Fruit fly (Drosophila melanogaster) whole organism, embryonic: Measurements from ENCODE around the gene Cad99C.

Source experiments
- CG11093 ChIP-seq: fragments of 200-800 bp; sonication (Bioruptor generic); IDR thresholded peaks from 3 replicates; pipeline ENCODE4 v1.3.6; 2022; ENCODE audit warnings: missing biosample characterization, missing genetic modification characterization
- CG11696 ChIP-seq: fragments of 200-800 bp; sonication (Bioruptor generic); IDR thresholded peaks from 2 replicates; pipeline ENCODE4 v1.3.6; 2022; ENCODE audit warnings: missing biosample characterization, missing genetic modification characterization
- CG12219 ChIP-seq: fragments of 200-800 bp; sonication (Bioruptor generic); optimal IDR thresholded peaks from 3 replicates; lab custom pipeline; 2018; ENCODE audit warnings: missing biosample characterization, mild to moderate bottlenecking, missing genetic modification characterization
- CG12391 ChIP-seq: fragments of 200-800 bp; sonication (Bioruptor generic); optimal IDR thresholded peaks from 3 replicates; lab custom pipeline; 2018; ENCODE audit warnings: missing biosample characterization, mild to moderate bottlenecking, missing genetic modification characterization, moderate library complexity
- CG13287 ChIP-seq: fragments of 200-800 bp; sonication (Bioruptor generic); IDR thresholded peaks from 2 replicates; pipeline ENCODE4 v1.3.6; 2022; ENCODE audit warnings: missing biosample characterization, missing genetic modification characterization; ENCODE audit not compliant: partially characterized antibody
- CG14441 ChIP-seq: fragments of 200-800 bp; sonication (Bioruptor generic); IDR thresholded peaks from 2 replicates; pipeline ENCODE4 v1.3.6; 2022; ENCODE audit warnings: missing biosample characterization, missing genetic modification characterization
- CG14667 ChIP-seq: fragments of 200-800 bp; sonication (Bioruptor generic); IDR thresholded peaks from 2 replicates; pipeline ENCODE4 v1.3.6; 2022; ENCODE audit warnings: missing biosample characterization, missing genetic modification characterization
- CG15514 ChIP-seq: fragments of 200-800 bp; sonication (Bioruptor generic); optimal IDR thresholded peaks from 3 replicates; lab custom pipeline; 2017; ENCODE audit warnings: missing biosample characterization, missing genetic modification characterization, mild to moderate bottlenecking, moderate library complexity, missing genetic modification reagents
- CG16779 ChIP-seq: fragments of 200-800 bp; sonication (Bioruptor generic); IDR thresholded peaks from 2 replicates; pipeline ENCODE4 v1.3.6; 2022; ENCODE audit warnings: missing biosample characterization, missing genetic modification characterization
- CG17385 ChIP-seq: fragments of 200-800 bp; sonication (Bioruptor generic); optimal IDR thresholded peaks from 3 replicates; lab custom pipeline; 2018; ENCODE audit warnings: missing biosample characterization, mild to moderate bottlenecking, missing genetic modification characterization
- CG2202 ChIP-seq: fragments of 200-800 bp; sonication (Bioruptor generic); optimal IDR thresholded peaks from 2 replicates; lab custom pipeline; 2018; ENCODE audit warnings: missing biosample characterization, mild to moderate bottlenecking, missing genetic modification characterization
- CG31224 ChIP-seq: fragments of 200-800 bp; sonication (Bioruptor generic); IDR thresholded peaks from 2 replicates; pipeline ENCODE4 v1.3.6; 2022; ENCODE audit warnings: missing biosample characterization, missing genetic modification characterization
- CG31388 ChIP-seq: fragments of 200-800 bp; sonication (Bioruptor generic); optimal IDR thresholded peaks from 2 replicates; lab custom pipeline; 2016; ENCODE audit warnings: missing biosample characterization, missing genetic modification characterization
- CG31441 ChIP-seq: fragments of 200-800 bp; sonication (Bioruptor generic); IDR thresholded peaks from 2 replicates; pipeline ENCODE4 v1.3.6; 2022; ENCODE audit warnings: missing biosample characterization, missing genetic modification characterization
- CG32772 ChIP-seq: fragments of 200-800 bp; sonication (Bioruptor generic); IDR thresholded peaks from 2 replicates; pipeline ENCODE4 v1.3.6; 2022; ENCODE audit warnings: missing biosample characterization, missing genetic modification characterization
- CG33213 ChIP-seq: fragments of 200-800 bp; sonication (Bioruptor generic); optimal IDR thresholded peaks from 3 replicates; lab custom pipeline; 2016; ENCODE audit warnings: missing biosample characterization, missing genetic modification characterization
- CG6272 ChIP-seq: fragments of 200-800 bp; sonication (Bioruptor generic); IDR thresholded peaks from 2 replicates; pipeline ENCODE4 v1.3.6; 2022; ENCODE audit warnings: missing biosample characterization, missing genetic modification characterization
- CG7271 ChIP-seq: fragments of 200-800 bp; sonication (Bioruptor generic); optimal IDR thresholded peaks from 2 replicates; lab custom pipeline; 2018; ENCODE audit warnings: missing biosample characterization, mild to moderate bottlenecking, missing genetic modification characterization, moderate library complexity
- CG7372 ChIP-seq: fragments of 200-800 bp; sonication (Bioruptor generic); IDR thresholded peaks from 2 replicates; pipeline ENCODE4 v1.3.6; 2022; ENCODE audit warnings: missing biosample characterization, missing genetic modification characterization
- CG9609 ChIP-seq: fragments of 200-800 bp; sonication (Bioruptor generic); optimal IDR thresholded peaks from 3 replicates; lab custom pipeline; 2016; ENCODE audit warnings: missing biosample characterization, missing genetic modification characterization
- D19B ChIP-seq: fragments of 200-800 bp; sonication (Bioruptor generic); optimal IDR thresholded peaks from 2 replicates; lab custom pipeline; 2017; ENCODE audit warnings: missing biosample characterization, mild to moderate bottlenecking, missing genetic modification characterization
- Fer1 ChIP-seq: fragments of 200-800 bp; sonication (Bioruptor generic); optimal IDR thresholded peaks from 2 replicates; lab custom pipeline; 2017; ENCODE audit warnings: missing biosample characterization, mild to moderate bottlenecking, missing genetic modification characterization
- H2.0 ChIP-seq: fragments of 200-800 bp; sonication (Bioruptor generic); IDR thresholded peaks from 2 replicates; pipeline ENCODE4 v1.3.6; 2022; ENCODE audit warnings: missing biosample characterization, missing genetic modification characterization
- Optix ChIP-seq: fragments of 200-800 bp; sonication (Bioruptor generic); IDR thresholded peaks from 3 replicates; pipeline ENCODE4 v1.3.6; 2022; ENCODE audit warnings: missing biosample characterization, missing genetic modification characterization
- Sin3A ChIP-seq: fragments of >200 bp; optimal IDR thresholded peaks from 2 replicates; lab custom pipeline; 2018
- Stat92E ChIP-seq, 3 experiments: fragments of >200 bp in 2 of 3; fragments of 200-800 bp in 1 of 3; sonication (Bioruptor generic) in 1 of 3; optimal IDR thresholded peaks; 2 replicates each; lab custom pipeline; 2017 to 2019; ENCODE audit warnings: missing biosample characterization in 3 of 3, missing genetic modification characterization in 3 of 3, mild to moderate bottlenecking in 1 of 3, moderate library complexity in 1 of 3
- YL-1 ChIP-seq: fragments of 200-800 bp; sonication (Bioruptor generic); optimal IDR thresholded peaks from 3 replicates; lab custom pipeline; 2017; ENCODE audit warnings: missing biosample characterization, mild to moderate bottlenecking, missing genetic modification characterization
- amos ChIP-seq: fragments of 200-800 bp; sonication (Bioruptor generic); IDR thresholded peaks from 2 replicates; pipeline ENCODE4 v1.3.6; 2022; ENCODE audit warnings: missing biosample characterization, missing genetic modification characterization; ENCODE audit not compliant: partially characterized antibody
- ap ChIP-seq: fragments of 200-800 bp; sonication (Bioruptor generic); IDR thresholded peaks from 2 replicates; pipeline ENCODE4 v1.3.6; 2022; ENCODE audit warnings: missing biosample characterization, missing genetic modification characterization
- ash1 ChIP-seq: fragments of 200-800 bp; sonication (Bioruptor generic); optimal IDR thresholded peaks from 2 replicates; lab custom pipeline; 2018; ENCODE audit warnings: missing biosample characterization, mild to moderate bottlenecking, missing genetic modification characterization
- chif ChIP-seq, 2 experiments: fragments of 200-800 bp; sonication (Bioruptor generic); optimal IDR thresholded peaks; 3 replicates each; lab custom pipeline; 2016; ENCODE audit warnings: missing biosample characterization in 2 of 2, missing genetic modification characterization in 2 of 2
- chn ChIP-seq: fragments of 200-800 bp; sonication (Bioruptor generic); optimal IDR thresholded peaks from 2 replicates; lab custom pipeline; 2016; ENCODE audit warnings: missing biosample characterization, missing genetic modification characterization
- cwo ChIP-seq: fragments of 200-800 bp; sonication (Bioruptor generic); optimal IDR thresholded peaks from 3 replicates; lab custom pipeline; 2017; ENCODE audit warnings: missing biosample characterization, missing genetic modification characterization, mild to moderate bottlenecking, moderate library complexity, missing genetic modification reagents
- esg ChIP-seq: fragments of 200-800 bp; sonication (Bioruptor generic); conservative IDR thresholded peaks from 2 replicates; pipeline ENCODE4 v1.3.6; 2022; ENCODE audit warnings: missing biosample characterization, missing genetic modification characterization
- eve ChIP-seq, 2 experiments: fragments of >200 bp; optimal IDR thresholded peaks; 2 replicates each; lab custom pipeline; 2017; ENCODE audit warnings: missing biosample characterization in 2 of 2, missing genetic modification characterization in 2 of 2
- fd102C ChIP-seq: fragments of 200-800 bp; sonication (Bioruptor generic); optimal IDR thresholded peaks from 2 replicates; lab custom pipeline; 2018; ENCODE audit warnings: missing biosample characterization, mild to moderate bottlenecking, missing genetic modification characterization, moderate library complexity
- ftz-f1 ChIP-seq: fragments of 200-800 bp; sonication (Bioruptor generic); optimal IDR thresholded peaks from 2 replicates; lab custom pipeline; 2016; ENCODE audit warnings: missing biosample characterization, missing genetic modification characterization
- gcm2 ChIP-seq: fragments of 200-800 bp; sonication (Bioruptor generic); optimal IDR thresholded peaks from 2 replicates; lab custom pipeline; 2016; ENCODE audit warnings: missing biosample characterization, missing genetic modification characterization
- kah ChIP-seq: fragments of 200-800 bp; sonication (Bioruptor generic); optimal IDR thresholded peaks from 2 replicates; lab custom pipeline; 2018; ENCODE audit warnings: missing biosample characterization, mild to moderate bottlenecking, missing genetic modification characterization
- lab ChIP-seq: fragments of 200-800 bp; sonication (Bioruptor generic); optimal IDR thresholded peaks from 3 replicates; lab custom pipeline; 2017; ENCODE audit warnings: missing biosample characterization, missing genetic modification characterization, mild to moderate bottlenecking, moderate library complexity, missing genetic modification reagents
- pan ChIP-seq, 4 experiments: fragments of >200 bp in 3 of 4; fragments of 200-800 bp in 1 of 4; sonication (Bioruptor generic) in 1 of 4; optimal IDR thresholded peaks in 3 of 4; IDR thresholded peaks in 1 of 4; 2 replicates each; pipeline versions ENCODE4 v1.3.6 to Lab custom; 2017 to 2022; ENCODE audit warnings: missing biosample characterization in 2 of 4, missing genetic modification characterization in 2 of 4, mixed read lengths in 1 of 4
- sim ChIP-seq: fragments of 200-800 bp; sonication (Bioruptor generic); IDR thresholded peaks from 2 replicates; pipeline ENCODE4 v1.3.6; 2022; ENCODE audit warnings: missing biosample characterization, missing genetic modification characterization
- slp2 ChIP-seq: fragments of 200-800 bp; sonication (Bioruptor generic); optimal IDR thresholded peaks from 2 replicates; lab custom pipeline; 2016; ENCODE audit warnings: missing biosample characterization, missing genetic modification characterization
- sqz ChIP-seq: fragments of 200-800 bp; sonication (Bioruptor generic); optimal IDR thresholded peaks from 3 replicates; lab custom pipeline; 2018; ENCODE audit warnings: missing biosample characterization, mild to moderate bottlenecking, missing genetic modification characterization
- tna ChIP-seq: fragments of 200-800 bp; sonication (Bioruptor generic); IDR thresholded peaks from 2 replicates; pipeline ENCODE4 v1.3.6; 2022; ENCODE audit warnings: missing biosample characterization, missing genetic modification characterization; ENCODE audit not compliant: partially characterized antibody
- twi ChIP-seq: fragments of 200-800 bp; optimal IDR thresholded peaks from 2 replicates; lab custom pipeline; 2019; ENCODE audit warnings: missing biosample characterization, mild to moderate bottlenecking, missing genetic modification characterization, moderate library complexity
- usp ChIP-seq: fragments of >200 bp; optimal IDR thresholded peaks from 2 replicates; lab custom pipeline; 2017; ENCODE audit warnings: missing biosample characterization, missing genetic modification characterization
- wor ChIP-seq: fragments of 200-800 bp; sonication (Bioruptor generic); IDR thresholded peaks from 2 replicates; pipeline ENCODE4 v1.3.6; 2022; ENCODE audit warnings: missing biosample characterization, missing genetic modification characterization
- z ChIP-seq: fragments of 200-800 bp; sonication (Bioruptor generic); IDR thresholded peaks from 3 replicates; pipeline ENCODE4 v1.3.6; 2022; ENCODE audit warnings: missing biosample characterization, missing genetic modification characterization
- zfh1 ChIP-seq: fragments of 200-800 bp; sonication (Bioruptor generic); IDR thresholded peaks from 3 replicates; pipeline ENCODE4 v1.3.6; 2022; ENCODE audit warnings: missing biosample characterization, missing genetic modification characterization

The Cad99C gene

DNA sequence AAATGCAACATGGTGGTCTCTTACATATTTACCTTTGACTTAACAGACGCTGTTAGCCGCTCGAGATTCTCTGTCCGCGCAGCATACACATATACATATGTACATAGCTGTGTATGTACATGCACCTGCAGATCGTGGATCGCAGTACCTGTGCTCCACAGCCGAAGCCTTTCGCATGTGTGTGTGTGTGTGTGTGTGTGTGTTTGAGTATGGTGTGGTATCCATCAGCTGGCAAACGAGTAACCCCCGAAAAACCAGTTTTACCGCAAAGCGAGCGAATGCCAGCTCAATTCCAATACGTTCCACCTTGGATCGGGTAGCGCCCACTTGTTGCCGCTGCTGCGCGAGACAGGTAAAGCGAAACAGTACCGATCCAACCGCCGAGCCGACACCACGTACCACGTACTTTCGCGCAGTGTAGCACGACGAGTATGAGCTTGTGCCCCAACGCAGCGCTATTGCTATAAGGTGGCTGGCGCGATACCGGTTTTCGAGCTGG, at the start of gene Cad99C (continued):
- TF ChIP-seq zfh1 (GFP tag; lab: Robert Waterston, UW) (0 out of 3 replicates have a peak, but pooled peaks have one; percentile 16), CG33213 (GFP tag; lab: Kevin White, UChicago) (no peak), ftz-f1 (peak; percentile 53), tna (GFP tag; lab: Robert Waterston, UW) (no peak), wor (GFP tag; lab: Robert Waterston, UW) (no peak), CG31388 (GFP tag; lab: Kevin White, UChicago) (no peak), CG17385 (GFP tag; lab: Kevin White, UChicago) (peak; percentile 1), sqz (GFP tag; lab: Kevin White, UChicago) (no peak), CG31441 (GFP tag; lab: Robert Waterston, UW) (no peak), CG14441 (no peak), lab (GFP tag; lab: Kevin White, UChicago) (peak; percentile 31), slp2 (no peak), cwo (GFP tag; lab: Kevin White, UChicago) (no peak), ap (GFP tag; lab: Robert Waterston, UW) (no peak), chif (GFP tag; optimal IDR thresholded peaks at IDR 0.05; lab: Kevin White, UChicago) (no peak), CG31224 (0 out of 2 replicates have a peak, but pooled peaks have one; percentile 15), esg (GFP tag; lab: Robert Waterston, UW) (peak; percentile 38; the same call in 1 of the 2 replicates), CG7271 (tag; lab: Kevin White, UChicago) (no peak), CG15514 (GFP tag; lab: Kevin White, UChicago) (no peak), CG12219 (GFP tag; lab: Kevin White, UChicago) (no peak), pan (optimal IDR thresholded peaks at IDR 0.05; lab: Kevin White, UChicago) (no peak), pan (GFP tag; optimal IDR thresholded peaks at IDR 0.05 in 1 of 2, IDR thresholded peaks at IDR 0.05 in 1 of 2) (peak in 1 of 2 experiments; percentile 32), CG14667 (GFP tag; lab: Robert Waterston, UW) (no peak), CG32772 (GFP tag; lab: Robert Waterston, UW) (no peak), twi (tag; lab: Kevin White, UChicago) (no peak), Optix (GFP tag; lab: Robert Waterston, UW) (no peak), Stat92E (GFP tag; optimal IDR thresholded peaks at IDR 0.05; lab: Kevin White, UChicago) (peak in 1 of 3 experiments; percentile 76), CG7372 (GFP tag; lab: Robert Waterston, UW) (no peak), usp (GFP tag; lab: Kevin White, UChicago) (no peak), z (GFP tag; lab: Robert Waterston, UW) (peak; percentile 49; the same call in 1 of the 3 replicates), chn (GFP tag; lab: Kevin White, UChicago) (peak; percentile 31), CG11696 (GFP tag; lab: Robert Waterston, UW) (no peak), gcm2 (GFP tag; lab: Kevin White, UChicago) (no peak), CG16779 (GFP tag; lab: Robert Waterston, UW) (no peak), CG12391 (tag; lab: Kevin White, UChicago) (no peak), YL-1 (no peak), CG11093 (no peak), fd102C (GFP tag; lab: Kevin White, UChicago) (no peak), D19B (no peak), eve (GFP tag; optimal IDR thresholded peaks at IDR 0.05; lab: Kevin White, UChicago) (no peak), Fer1 (GFP tag; lab: Kevin White, UChicago) (no peak), CG13287 (GFP tag; lab: Robert Waterston, UW) (peak; percentile 21; the same call in 1 of the 2 replicates), CG9609 (GFP tag; lab: Kevin White, UChicago) (no peak), kah (GFP tag; lab: Kevin White, UChicago) (peak; percentile 89), CG6272 (GFP tag; lab: Robert Waterston, UW) (no peak), sim (no peak), ash1 (GFP tag; lab: Kevin White, UChicago) (no peak), H2.0 (GFP tag; lab: Robert Waterston, UW) (no peak), CG2202 (no peak), Sin3A (lab: Kevin White, UChicago) (no peak), amos (peak; percentile 39; the same call in 1 of the 2 replicates)
